Fruit fly (Drosophila melanogaster) whole organism, embryonic: ENCODE results near the gene capu.
A peak's percentile ranks its signal among the peaks of the same experiment; 100 is the strongest.

Experiments used
- Atf3 ChIP-seq: fragments of 200-800 bp; sonication (Bioruptor generic); optimal IDR thresholded peaks from 3 replicates; lab custom pipeline; 2016; ENCODE audit warnings: missing biosample characterization, missing genetic modification characterization
- CG10321 ChIP-seq: fragments of 200-800 bp; sonication (Bioruptor generic); IDR thresholded peaks from 2 replicates; pipeline ENCODE4 v1.3.6; 2022; ENCODE audit warnings: missing biosample characterization, missing genetic modification characterization
- CG10565 ChIP-seq: fragments of 200-800 bp; sonication (Bioruptor generic); optimal IDR thresholded peaks from 3 replicates; lab custom pipeline; 2016; ENCODE audit warnings: missing biosample characterization, mild to moderate bottlenecking, missing genetic modification characterization
- CG10959 ChIP-seq: fragments of 200-800 bp; sonication (Bioruptor generic); IDR thresholded peaks from 2 replicates; pipeline ENCODE4 v1.3.6; 2022; ENCODE audit warnings: missing biosample characterization, missing genetic modification characterization
- CG10979 ChIP-seq: fragments of 200-800 bp; sonication (Bioruptor generic); optimal IDR thresholded peaks from 2 replicates; lab custom pipeline; 2018; ENCODE audit warnings: missing biosample characterization, mild to moderate bottlenecking, missing genetic modification characterization, moderate library complexity
- CG12942 ChIP-seq: fragments of 200-800 bp; sonication (Bioruptor generic); optimal IDR thresholded peaks from 3 replicates; lab custom pipeline; 2016; ENCODE audit warnings: missing biosample characterization, missing genetic modification characterization
- CG13775 ChIP-seq: fragments of 200-800 bp; sonication (Bioruptor generic); optimal IDR thresholded peaks from 3 replicates; lab custom pipeline; 2017; ENCODE audit warnings: missing biosample characterization, mild to moderate bottlenecking, missing genetic modification characterization
- CG14441 ChIP-seq: fragments of 200-800 bp; sonication (Bioruptor generic); IDR thresholded peaks from 2 replicates; pipeline ENCODE4 v1.3.6; 2022; ENCODE audit warnings: missing biosample characterization, missing genetic modification characterization
- CG15073 ChIP-seq: fragments of 200-800 bp; sonication (Bioruptor generic); optimal IDR thresholded peaks from 2 replicates; lab custom pipeline; 2016; ENCODE audit warnings: missing biosample characterization, missing genetic modification characterization
- CG15479 ChIP-seq: fragments of 200-800 bp; sonication (Bioruptor generic); optimal IDR thresholded peaks from 3 replicates; lab custom pipeline; 2019; ENCODE audit warnings: missing biosample characterization, mild to moderate bottlenecking, missing genetic modification characterization, moderate library complexity
- CG1647 ChIP-seq: fragments of 200-800 bp; sonication (Bioruptor generic); optimal IDR thresholded peaks from 3 replicates; lab custom pipeline; 2016; ENCODE audit warnings: missing biosample characterization, missing genetic modification characterization
- CG16863 ChIP-seq: fragments of 200-800 bp; sonication (Bioruptor generic); optimal IDR thresholded peaks from 3 replicates; lab custom pipeline; 2016; ENCODE audit warnings: missing biosample characterization, missing genetic modification characterization
- CG17361 ChIP-seq: fragments of 200-800 bp; sonication (Bioruptor generic); IDR thresholded peaks from 3 replicates; pipeline ENCODE4 v1.3.6; 2022; ENCODE audit warnings: missing biosample characterization, missing genetic modification characterization
- CG17829 ChIP-seq: fragments of 200-800 bp; optimal IDR thresholded peaks from 2 replicates; lab custom pipeline; 2019; ENCODE audit warnings: missing biosample characterization, mild to moderate bottlenecking, missing genetic modification characterization, moderate library complexity
- CG30020 ChIP-seq: fragments of 200-800 bp; optimal IDR thresholded peaks from 2 replicates; lab custom pipeline; 2019; ENCODE audit warnings: missing biosample characterization, mild to moderate bottlenecking, missing genetic modification characterization, moderate library complexity
- CG30431 ChIP-seq: fragments of 200-800 bp; sonication (Bioruptor generic); optimal IDR thresholded peaks from 2 replicates; lab custom pipeline; 2017; ENCODE audit warnings: missing biosample characterization, missing genetic modification characterization
- CG33557 ChIP-seq: fragments of 200-800 bp; sonication (Bioruptor generic); optimal IDR thresholded peaks from 2 replicates; lab custom pipeline; 2019; ENCODE audit warnings: missing biosample characterization, mild to moderate bottlenecking, missing genetic modification characterization, moderate library complexity
- CG6654 ChIP-seq: fragments of 200-800 bp; sonication (Bioruptor generic); optimal IDR thresholded peaks from 2 replicates; lab custom pipeline; 2017; ENCODE audit warnings: missing biosample characterization, mild to moderate bottlenecking, missing genetic modification characterization
- CG6689 ChIP-seq: fragments of 200-800 bp; sonication (Bioruptor generic); IDR thresholded peaks from 2 replicates; pipeline ENCODE4 v1.3.6; 2022; ENCODE audit warnings: missing biosample characterization, missing genetic modification characterization
- CG7786 ChIP-seq: fragments of 200-800 bp; sonication (Bioruptor generic); optimal IDR thresholded peaks from 2 replicates; lab custom pipeline; 2016; ENCODE audit warnings: missing biosample characterization, missing genetic modification characterization
- CG9215 ChIP-seq: fragments of 200-800 bp; sonication (Bioruptor generic); IDR thresholded peaks from 2 replicates; pipeline ENCODE4 v1.3.6; 2022; ENCODE audit warnings: missing biosample characterization, missing genetic modification characterization
- CG9437 ChIP-seq: fragments of 200-800 bp; sonication (Bioruptor generic); optimal IDR thresholded peaks from 2 replicates; lab custom pipeline; 2018; ENCODE audit warnings: missing biosample characterization, mild to moderate bottlenecking, missing genetic modification characterization
- CG9727 ChIP-seq: fragments of 200-800 bp; sonication (Bioruptor generic); optimal IDR thresholded peaks from 3 replicates; lab custom pipeline; 2017; ENCODE audit warnings: missing biosample characterization, mild to moderate bottlenecking, missing genetic modification characterization
- CG9876 ChIP-seq: fragments of 200-800 bp; sonication (Bioruptor generic); optimal IDR thresholded peaks from 2 replicates; lab custom pipeline; 2016; ENCODE audit warnings: missing biosample characterization, missing genetic modification characterization
- Chrac-16 ChIP-seq: fragments of 200-800 bp; sonication (Bioruptor generic); optimal IDR thresholded peaks from 3 replicates; lab custom pipeline; 2016; ENCODE audit warnings: missing biosample characterization, missing genetic modification characterization
- CkIIα-i1 ChIP-seq: fragments of 200-800 bp; sonication (Bioruptor generic); IDR thresholded peaks from 2 replicates; pipeline ENCODE4 v1.3.6; 2022; ENCODE audit warnings: missing biosample characterization, missing genetic modification characterization
- D19B ChIP-seq: fragments of 200-800 bp; sonication (Bioruptor generic); optimal IDR thresholded peaks from 2 replicates; lab custom pipeline; 2017; ENCODE audit warnings: missing biosample characterization, mild to moderate bottlenecking, missing genetic modification characterization
- Dp ChIP-seq: fragments of 200-800 bp; sonication (Bioruptor generic); optimal IDR thresholded peaks from 2 replicates; lab custom pipeline; 2018; ENCODE audit warnings: missing biosample characterization, mild to moderate bottlenecking, missing genetic modification characterization, moderate library complexity
- Drgx ChIP-seq: fragments of 200-800 bp; sonication (Bioruptor generic); IDR thresholded peaks from 2 replicates; pipeline ENCODE4 v1.3.6; 2022; ENCODE audit warnings: missing biosample characterization, missing genetic modification characterization
- Ets97D ChIP-seq: fragments of 200-800 bp; sonication (Bioruptor generic); optimal IDR thresholded peaks from 3 replicates; lab custom pipeline; 2016; ENCODE audit warnings: missing biosample characterization, missing genetic modification characterization
- Hsf ChIP-seq: fragments of 200-800 bp; sonication (Bioruptor generic); optimal IDR thresholded peaks from 3 replicates; lab custom pipeline; 2016; ENCODE audit warnings: missing biosample characterization, missing genetic modification characterization
- Max ChIP-seq: fragments of 200-800 bp; sonication (Bioruptor generic); optimal IDR thresholded peaks from 2 replicates; lab custom pipeline; 2016; ENCODE audit warnings: missing biosample characterization, mild to moderate bottlenecking, missing genetic modification characterization
- Opbp ChIP-seq: fragments of 200-800 bp; sonication (Bioruptor generic); IDR thresholded peaks from 3 replicates; pipeline ENCODE4 v1.3.6; 2022; ENCODE audit warnings: missing biosample characterization, missing genetic modification characterization; ENCODE audit not compliant: partially characterized antibody
- Taf1 ChIP-seq: fragments of 200-800 bp; sonication (Bioruptor generic); IDR thresholded peaks from 2 replicates; pipeline ENCODE4 v1.3.6; 2022; ENCODE audit warnings: missing biosample characterization, missing genetic modification characterization
- Xbp1 ChIP-seq: fragments of 200-800 bp; sonication (Bioruptor generic); optimal IDR thresholded peaks from 3 replicates; lab custom pipeline; 2016; ENCODE audit warnings: missing biosample characterization, mild to moderate bottlenecking, missing genetic modification characterization
- ara ChIP-seq: fragments of 200-800 bp; sonication (Bioruptor generic); IDR thresholded peaks from 2 replicates; pipeline ENCODE4 v1.3.6; 2022; ENCODE audit warnings: missing biosample characterization, missing genetic modification characterization
- dan ChIP-seq: fragments of 200-800 bp; sonication (Bioruptor generic); IDR thresholded peaks from 2 replicates; pipeline ENCODE4 v1.3.6; 2022; ENCODE audit warnings: missing biosample characterization, missing genetic modification characterization
- fd96Cb ChIP-seq: fragments of 200-800 bp; sonication (Bioruptor generic); optimal IDR thresholded peaks from 2 replicates; lab custom pipeline; 2018; ENCODE audit warnings: missing biosample characterization, mild to moderate bottlenecking, missing genetic modification characterization, moderate library complexity
- fru ChIP-seq: fragments of >200 bp; optimal IDR thresholded peaks from 2 replicates; lab custom pipeline; 2017
- grau ChIP-seq: fragments of 200-800 bp; optimal IDR thresholded peaks from 3 replicates; lab custom pipeline; 2019; ENCODE audit warnings: missing biosample characterization, mild to moderate bottlenecking, missing genetic modification characterization, moderate library complexity
- gsb-n ChIP-seq: fragments of 200-800 bp; sonication (Bioruptor generic); optimal IDR thresholded peaks from 3 replicates; lab custom pipeline; 2018; ENCODE audit warnings: missing biosample characterization, mild to moderate bottlenecking, missing genetic modification characterization
- hb ChIP-seq: fragments of 200-800 bp; sonication (Bioruptor generic); IDR thresholded peaks from 3 replicates; pipeline ENCODE4 v1.3.6; 2022; ENCODE audit warnings: missing biosample characterization, missing genetic modification characterization; ENCODE audit not compliant: partially characterized antibody
- oc ChIP-seq: fragments of 200-800 bp; sonication (Bioruptor generic); optimal IDR thresholded peaks from 2 replicates; lab custom pipeline; 2018; ENCODE audit warnings: missing biosample characterization, mild to moderate bottlenecking, missing genetic modification characterization, moderate library complexity
- sc ChIP-seq, 3 experiments: fragments of >200 bp in 2 of 3; fragments of 200-800 bp in 1 of 3; sonication (Bioruptor generic) in 1 of 3; optimal IDR thresholded peaks; 2 replicates in 2 of 3; 3 replicates in 1 of 3; lab custom pipeline; 2017; ENCODE audit warnings: mild to moderate bottlenecking in 1 of 3, missing biosample characterization in 1 of 3, missing genetic modification characterization in 1 of 3, missing genetic modification reagents in 1 of 3
- sens ChIP-seq: fragments of 200-800 bp; sonication (Bioruptor generic); peaks from one replicate; lab custom pipeline; 2016; ENCODE audit warnings: missing biosample characterization, missing genetic modification characterization
- seq ChIP-seq: fragments of 200-800 bp; sonication (Bioruptor generic); IDR thresholded peaks from 2 replicates; pipeline ENCODE4 v1.3.6; 2022; ENCODE audit warnings: missing biosample characterization, missing genetic modification characterization
- tap ChIP-seq: fragments of 200-800 bp; optimal IDR thresholded peaks from 3 replicates; lab custom pipeline; 2019; ENCODE audit warnings: missing biosample characterization, mild to moderate bottlenecking, missing genetic modification characterization, moderate library complexity
- tin ChIP-seq: fragments of 200-800 bp; sonication (Bioruptor generic); optimal IDR thresholded peaks from 3 replicates; lab custom pipeline; 2016; ENCODE audit warnings: missing biosample characterization, missing genetic modification characterization
- unpg ChIP-seq: fragments of 200-800 bp; sonication (Bioruptor generic); optimal IDR thresholded peaks from 3 replicates; lab custom pipeline; 2018; ENCODE audit warnings: missing biosample characterization, mild to moderate bottlenecking, missing genetic modification characterization, moderate library complexity
- vfl ChIP-seq: fragments of 200-800 bp; sonication (Bioruptor generic); optimal IDR thresholded peaks from 2 replicates; lab custom pipeline; 2016; ENCODE audit warnings: missing biosample characterization, missing genetic modification characterization
- zf30C ChIP-seq: fragments of 200-800 bp; sonication (Bioruptor generic); optimal IDR thresholded peaks from 3 replicates; lab custom pipeline; 2018; ENCODE audit warnings: missing biosample characterization, mild to moderate bottlenecking, missing genetic modification characterization
- zfh1 ChIP-seq: fragments of 200-800 bp; sonication (Bioruptor generic); IDR thresholded peaks from 3 replicates; pipeline ENCODE4 v1.3.6; 2022; ENCODE audit warnings: missing biosample characterization, missing genetic modification characterization

The capu gene

DNA sequence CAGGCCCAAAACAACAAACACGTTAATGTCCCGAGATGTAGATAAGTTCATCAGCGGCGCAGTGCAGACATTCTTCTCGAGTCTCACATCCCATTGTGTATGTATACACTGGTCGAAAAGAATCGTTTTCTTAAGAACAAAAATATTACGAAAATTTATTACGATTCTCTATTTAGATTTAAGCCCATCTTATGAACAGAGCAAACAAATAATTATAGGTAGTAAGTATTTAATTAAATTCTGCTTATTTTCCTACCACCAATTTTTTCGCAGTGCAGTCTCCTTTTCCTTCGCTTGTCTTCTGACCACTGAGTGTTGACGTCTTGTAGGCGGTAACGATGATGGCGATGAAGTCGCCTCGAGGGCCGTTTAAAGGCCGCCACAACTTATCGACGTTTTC is 41.3 kb downstream of the capu start (continued):
- TF ChIP-seq CG10959 (GFP tag; lab: Robert Waterston, UW) (peak; percentile 85), vfl (GFP tag; lab: Kevin White, UChicago) (no peak), CG13775 (peak; percentile 65), dan (peak; percentile 27; the same call in 1 of the 2 replicates), Xbp1 (peak; percentile 13), CG17829 (tag; lab: Kevin White, UChicago) (peak; percentile 74), CG9876 (GFP tag; lab: Kevin White, UChicago) (no peak), Dp (GFP tag; lab: Kevin White, UChicago) (no peak), zf30C (GFP tag; lab: Kevin White, UChicago) (peak; percentile 91), seq (no peak), Hsf (peak; percentile 42), Opbp (GFP tag; lab: Robert Waterston, UW) (no peak), sc (optimal IDR thresholded peaks at IDR 0.05; lab: Kevin White, UChicago) (no peak), sc (GFP tag; optimal IDR thresholded peaks at IDR 0.05; lab: Kevin White, UChicago) (no peak), fru (lab: Kevin White, UChicago) (no peak), Drgx (GFP tag; lab: Robert Waterston, UW) (0 out of 2 replicates have a peak, but pooled peaks have one; percentile 32), ara (peak; percentile 71; the same call in 1 of the 2 replicates), CG15479 (GFP tag; lab: Kevin White, UChicago) (peak; percentile 87), CG17361 (GFP tag; lab: Robert Waterston, UW) (0 out of 3 replicates have a peak, but pooled peaks have one; percentile 38), CG14441 (no peak), CG33557 (peak; percentile 84), D19B (no peak), CG30020 (tag; lab: Kevin White, UChicago) (no peak), fd96Cb (tag; lab: Kevin White, UChicago) (peak; percentile 58), hb (GFP tag; lab: Robert Waterston, UW) (no peak), Atf3 (peak; percentile 17), CG7786 (peak; percentile 44), tin (GFP tag; lab: Kevin White, UChicago) (peak; percentile 62), CG10565 (GFP tag; lab: Kevin White, UChicago) (no peak), CG16863 (GFP tag; lab: Kevin White, UChicago) (peak; percentile 49), CG15073 (GFP tag; lab: Kevin White, UChicago) (no peak), CG9215 (no peak), gsb-n (tag; lab: Kevin White, UChicago) (peak; percentile 38), CG30431 (GFP tag; lab: Kevin White, UChicago) (peak; percentile 17), oc (tag; lab: Kevin White, UChicago) (no peak), CG9727 (GFP tag; lab: Kevin White, UChicago) (peak; percentile 86), zfh1 (GFP tag; lab: Robert Waterston, UW) (peak; percentile 81), unpg (GFP tag; lab: Kevin White, UChicago) (peak; percentile 47), CG6689 (peak; percentile 42; the same call in 1 of the 2 replicates), CG12942 (GFP tag; lab: Kevin White, UChicago) (peak; percentile 0), Max (GFP tag; lab: Kevin White, UChicago) (no peak), Ets97D (GFP tag; lab: Kevin White, UChicago) (no peak), Chrac-16 (peak; percentile 72), CG6654 (GFP tag; lab: Kevin White, UChicago) (no peak), CkIIα-i1 (GFP tag; lab: Robert Waterston, UW) (no peak), grau (tag; lab: Kevin White, UChicago) (peak; percentile 38), CG10979 (peak; percentile 84), CG9437 (no peak), CG10321 (no peak), sens (GFP tag; lab: Kevin White, UChicago) (peak; percentile 92), CG1647 (no peak), Taf1 (GFP tag; lab: Robert Waterston, UW) (no peak), tap (no peak)
